Worm (Caenorhabditis elegans): ENCODE data around the gene col-79.

DNA sequence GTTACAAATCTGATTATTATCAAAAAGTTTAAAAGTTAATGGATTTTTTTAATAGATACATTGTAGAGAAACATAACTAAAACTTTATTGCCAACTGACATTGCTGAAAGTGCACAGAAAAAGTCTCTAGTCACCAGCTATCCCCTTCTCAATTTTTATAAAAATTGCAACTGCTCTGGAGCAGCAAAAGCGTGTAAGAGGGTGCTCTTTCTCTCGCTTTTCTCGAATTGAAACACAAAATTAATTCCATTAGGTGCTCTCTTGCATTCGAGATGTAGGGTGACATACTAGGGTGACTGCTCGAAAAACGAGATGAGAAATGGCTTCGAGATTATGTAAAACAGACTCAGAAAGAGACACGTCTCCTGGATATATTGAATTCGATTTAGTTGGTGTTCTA, 22.8 kb upstream of the col-79 start:
- TF ChIP-seq snpc-4 (tag; optimal IDR thresholded peaks at IDR 0.05) = no peak
- peak; percentile 63 for TF ChIP-seq ces-1 (GFP tag; optimal IDR thresholded peaks at IDR 0.05)
- no peak for TF ChIP-seq blmp-1 (tag; optimal IDR thresholded peaks at IDR 0.05)
- no peak for TF ChIP-seq unc-62 (GFP tag; optimal IDR thresholded peaks at IDR 0.05)
- no peak for TF ChIP-seq unc-39 (tag; optimal IDR thresholded peaks at IDR 0.05)
- TF ChIP-seq lsy-2 (tag; optimal IDR thresholded peaks at IDR 0.05) = no peak

Measured in whole organism, mixed stage, embryonic.